Worm (Caenorhabditis elegans) whole organism, L4/young adult: ENCODE data around the gene kin-19.

Experiments used
- W03F9.2 ChIP-seq: fragments of 150-350 bp; optimal IDR thresholded peaks from 2 replicates; lab custom pipeline; 2014; ENCODE audit warnings: missing biosample characterization, missing genetic modification characterization
- dao-5 ChIP-seq: sonication (generic microtip); optimal IDR thresholded peaks from 2 replicates; lab custom pipeline; 2016; ENCODE audit warnings: missing genotype, missing genetic modification characterization, moderate library complexity, missing compliant biosample characterization

ce11 chrIII:4134059-4134458, 47.6 kb upstream of the kin-19 start:
- TF ChIP-seq W03F9.2 (tag; lab: Kevin White, UChicago): no peak
- TF ChIP-seq dao-5 (tag; lab: Kevin White, UChicago): no peak
